Worm (Caenorhabditis elegans): ENCODE data around the gene F13A2.3.

ce11 chrV:4372986-4373385, 23.2 kb downstream of the F13A2.3 start:
- TF ChIP-seq nhr-2 (tag; optimal IDR thresholded peaks at IDR 0.05) (no peak), snpc-4 (tag; optimal IDR thresholded peaks at IDR 0.05) (no peak), ztf-11 (tag; optimal IDR thresholded peaks at IDR 0.05) (no peak), unc-39 (tag; optimal IDR thresholded peaks at IDR 0.05) (no peak), sem-2 (GFP tag; optimal IDR thresholded peaks at IDR 0.05) (no peak), cnd-1 (tag; optimal IDR thresholded peaks at IDR 0.05) (no peak), lsy-2 (tag; optimal IDR thresholded peaks at IDR 0.05) (no peak), pha-4 (tag; optimal IDR thresholded peaks at IDR 0.05) (no peak), nhr-237 (tag; optimal IDR thresholded peaks at IDR 0.05) (no peak)
